Worm (Caenorhabditis elegans) whole organism, mixed stage, embryonic: ENCODE results near the gene T12B5.14.

ENCODE experiments used
- M03D4.4 ChIP-seq: sonication (generic microtip); optimal IDR thresholded peaks from 2 replicates; lab custom pipeline; 2017; ENCODE audit warnings: mild to moderate bottlenecking, missing genetic modification characterization, missing compliant biosample characterization
- bed-3 ChIP-seq: fragments of 200-800 bp; sonication (Bioruptor generic); optimal IDR thresholded peaks from 3 replicates; lab custom pipeline; 2018; ENCODE audit warnings: mild to moderate bottlenecking, missing genetic modification characterization, moderate library complexity, missing compliant biosample characterization
- blmp-1 ChIP-seq: fragments of 150-350 bp; optimal IDR thresholded peaks from 2 replicates; lab custom pipeline; 2014; ENCODE audit warnings: missing biosample characterization, missing genetic modification characterization
- ceh-43 ChIP-seq: fragments of 200-800 bp; sonication (Bioruptor generic); optimal IDR thresholded peaks from 2 replicates; lab custom pipeline; 2018; ENCODE audit warnings: mild to moderate bottlenecking, missing genetic modification characterization, moderate library complexity, missing compliant biosample characterization
- ceh-83 ChIP-seq: fragments of 200-800 bp; sonication (Bioruptor generic); optimal IDR thresholded peaks from 2 replicates; lab custom pipeline; 2018; ENCODE audit warnings: mild to moderate bottlenecking, missing genetic modification characterization, missing compliant biosample characterization
- ces-1 ChIP-seq: fragments of 150-350 bp; optimal IDR thresholded peaks from 2 replicates; lab custom pipeline; 2014; ENCODE audit warnings: missing biosample characterization, missing genetic modification reagents, missing genetic modification characterization
- cnd-1 ChIP-seq: fragments of 200-800 bp; sonication (Bioruptor generic); optimal IDR thresholded peaks from 2 replicates; lab custom pipeline; 2018; ENCODE audit warnings: mild to moderate bottlenecking, missing genetic modification characterization, missing compliant biosample characterization
- drap-1 ChIP-seq: fragments of 200-800 bp; sonication (Bioruptor generic); optimal IDR thresholded peaks from 3 replicates; lab custom pipeline; 2018; ENCODE audit warnings: mild to moderate bottlenecking, missing genetic modification characterization, missing compliant biosample characterization
- elt-3 ChIP-seq: fragments of 150-350 bp; optimal IDR thresholded peaks from 2 replicates; lab custom pipeline; 2014; ENCODE audit warnings: missing biosample characterization, missing genetic modification characterization
- flh-1 ChIP-seq: fragments of 200-800 bp; sonication (Bioruptor generic); optimal IDR thresholded peaks from 2 replicates; lab custom pipeline; 2018; ENCODE audit warnings: mild to moderate bottlenecking, missing genetic modification characterization, moderate library complexity, missing compliant biosample characterization
- hlh-1 ChIP-seq: fragments of 150-350 bp; optimal IDR thresholded peaks from 2 replicates; lab custom pipeline; 2014; ENCODE audit warnings: missing biosample characterization, missing genetic modification reagents, missing genetic modification characterization
- lin-13 ChIP-seq: fragments of 150-350 bp; optimal IDR thresholded peaks from 2 replicates; lab custom pipeline; 2014; ENCODE audit warnings: missing biosample characterization, missing genetic modification characterization
- lin-32 ChIP-seq: fragments of 200-800 bp; sonication (Bioruptor generic); optimal IDR thresholded peaks from 2 replicates; lab custom pipeline; 2018; ENCODE audit warnings: mild to moderate bottlenecking, missing genetic modification characterization, missing compliant biosample characterization
- lsy-2 ChIP-seq: fragments of 150-350 bp; optimal IDR thresholded peaks from 2 replicates; lab custom pipeline; 2014; ENCODE audit warnings: missing biosample characterization, missing genetic modification characterization
- mab-5 ChIP-seq: fragments of 150-350 bp; optimal IDR thresholded peaks from 2 replicates; lab custom pipeline; 2014; ENCODE audit warnings: missing biosample characterization, missing genetic modification characterization
- mls-2 ChIP-seq: sonication (generic microtip); optimal IDR thresholded peaks from 2 replicates; lab custom pipeline; 2016; ENCODE audit warnings: mild to moderate bottlenecking, missing genetic modification characterization, moderate library complexity, missing compliant biosample characterization
- nhr-12 ChIP-seq: fragments of 150-350 bp; optimal IDR thresholded peaks from 2 replicates; lab custom pipeline; 2014; ENCODE audit warnings: missing biosample characterization, missing genetic modification characterization
- nhr-28 ChIP-seq: fragments of 150-350 bp; optimal IDR thresholded peaks from 2 replicates; lab custom pipeline; 2014; ENCODE audit warnings: missing biosample characterization, missing genetic modification characterization
- pha-4 ChIP-seq: fragments of 150-350 bp; optimal IDR thresholded peaks from 2 replicates; lab custom pipeline; 2018; ENCODE audit warnings: missing biosample characterization, missing genetic modification reagents, missing genetic modification characterization
- sem-2 ChIP-seq: fragments of 200-800 bp; sonication (Bioruptor generic); optimal IDR thresholded peaks from 2 replicates; lab custom pipeline; 2018; ENCODE audit warnings: mild to moderate bottlenecking, missing genetic modification characterization, missing compliant biosample characterization
- snpc-4 ChIP-seq: fragments of 150-350 bp; optimal IDR thresholded peaks from 2 replicates; lab custom pipeline; 2014; ENCODE audit warnings: missing biosample characterization, missing genetic modification characterization
- sptf-1 ChIP-seq: sonication (generic microtip); optimal IDR thresholded peaks from 2 replicates; lab custom pipeline; 2017; ENCODE audit warnings: mild to moderate bottlenecking, missing genetic modification characterization, moderate library complexity, missing compliant biosample characterization
- tbx-8 ChIP-seq: fragments of 200-800 bp; sonication (Bioruptor generic); optimal IDR thresholded peaks from 2 replicates; lab custom pipeline; 2018; ENCODE audit warnings: mild to moderate bottlenecking, missing genetic modification characterization, moderate library complexity, missing compliant biosample characterization
- unc-120 ChIP-seq: sonication (generic microtip); optimal IDR thresholded peaks from 2 replicates; lab custom pipeline; 2017; ENCODE audit warnings: missing genetic modification characterization, missing compliant biosample characterization; ENCODE audit not compliant: poor library complexity, severe bottlenecking
- unc-39 ChIP-seq: fragments of 150-350 bp; optimal IDR thresholded peaks from 2 replicates; lab custom pipeline; 2014; ENCODE audit warnings: missing biosample characterization, missing genetic modification characterization
- unc-62 ChIP-seq: fragments of 150-350 bp; optimal IDR thresholded peaks from 2 replicates; lab custom pipeline; 2014; ENCODE audit warnings: missing biosample characterization, missing genetic modification reagents, missing genetic modification characterization
- zip-8 ChIP-seq: fragments of 150-350 bp; optimal IDR thresholded peaks from 2 replicates; lab custom pipeline; 2014; ENCODE audit warnings: missing biosample characterization, missing genetic modification characterization
- ztf-11 ChIP-seq: fragments of 150-350 bp; optimal IDR thresholded peaks from 2 replicates; lab custom pipeline; 2014; ENCODE audit warnings: missing biosample characterization, missing genetic modification characterization

T12B5.14 gene

DNA sequence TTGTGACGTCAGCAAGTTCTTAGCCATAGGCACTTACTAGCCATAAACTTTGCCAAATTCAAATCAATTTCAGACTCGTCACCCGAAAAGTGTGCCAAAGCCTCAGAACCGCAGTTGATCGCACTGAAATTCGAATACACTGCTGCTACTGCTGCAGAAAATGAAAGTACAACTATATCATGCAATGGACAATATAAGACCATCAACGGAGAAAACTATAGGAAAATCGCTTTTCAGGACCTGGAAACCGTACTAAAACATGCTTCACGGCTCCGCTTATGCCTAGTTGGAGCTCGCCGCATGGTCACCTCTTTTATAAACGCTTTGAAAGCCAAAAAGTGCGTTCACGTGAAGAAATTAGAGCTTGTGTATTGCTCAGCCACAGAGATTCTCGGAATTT lies 16.1 kb upstream of the T12B5.14 start, which contains the start of gene fbxa-22:
fbxa-22 (plus strand) TSS at position 301 of the 400 bp plus-strand sequence.
- TF ChIP-seq unc-62 (GFP tag; lab: Kevin White, UChicago) (no peak), blmp-1 (tag; lab: Kevin White, UChicago) (no peak), ceh-83 (GFP tag; lab: Kevin White, UChicago) (no peak), nhr-28 (tag; lab: Kevin White, UChicago) (no peak), unc-39 (tag; lab: Kevin White, UChicago) (no peak), mls-2 (tag; lab: Kevin White, UChicago) (no peak), ceh-43 (GFP tag; lab: Kevin White, UChicago) (no peak), zip-8 (tag; lab: Kevin White, UChicago) (no peak), lin-32 (GFP tag; lab: Kevin White, UChicago) (no peak), snpc-4 (tag; lab: Kevin White, UChicago) (no peak), nhr-12 (no peak), elt-3 (tag; lab: Kevin White, UChicago) (no peak), bed-3 (no peak), ztf-11 (tag; lab: Kevin White, UChicago) (no peak), pha-4 (no peak)

- TF ChIP-seq nhr-28 (tag; lab: Kevin White, UChicago) (no peak), ces-1 (no peak), zip-8 (tag; lab: Kevin White, UChicago) (no peak), blmp-1 (tag; lab: Kevin White, UChicago) (no peak), hlh-1 (no peak), M03D4.4 (tag; lab: Kevin White, UChicago) (no peak), ceh-43 (GFP tag; lab: Kevin White, UChicago) (no peak), sem-2 (GFP tag; lab: Kevin White, UChicago) (no peak)
These were observed 12.7 kb upstream of the T12B5.14 start for ce11 chrIII:941958-942357.

ce11 chrIII:943426-943927 lies 11.2 kb upstream of the T12B5.14 start, which contains the start of gene fbxa-59:
fbxa-59 (minus strand) TSS chrIII:943476.
- TF ChIP-seq lsy-2 (tag; lab: Kevin White, UChicago) (no peak), elt-3 (tag; lab: Kevin White, UChicago) (no peak), flh-1 (GFP tag; lab: Kevin White, UChicago) (no peak)

DNA sequence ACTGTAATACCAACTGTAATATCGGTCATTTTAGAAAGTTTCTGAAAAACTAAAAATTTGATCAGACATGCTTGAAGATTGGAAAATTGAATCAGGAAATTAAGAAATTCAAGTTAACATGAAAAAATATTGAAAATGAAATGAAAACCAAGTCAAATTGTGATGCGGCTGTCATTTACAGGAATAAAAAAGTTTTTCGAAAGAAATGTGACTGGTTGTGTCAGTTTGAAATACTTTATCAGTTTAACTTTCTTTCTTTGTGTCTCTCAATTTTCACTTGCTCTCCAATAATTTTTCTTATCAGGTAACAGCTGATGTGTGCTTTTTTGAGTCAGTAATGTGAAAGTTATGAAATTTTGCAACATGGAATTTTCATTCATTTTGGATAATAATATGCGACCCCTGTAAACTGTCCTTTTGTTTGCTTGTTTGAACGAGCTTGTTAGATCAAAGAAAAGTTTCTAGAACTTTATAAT lies 8.4 kb upstream of the T12B5.14 start, which contains the start of gene fbxa-60:
fbxa-60 (minus strand) TSS at position 51 of the 476 bp plus-strand sequence.
- TF ChIP-seq drap-1 (GFP tag; lab: Kevin White, UChicago) (no peak), pha-4 (no peak), cnd-1 (tag; lab: Kevin White, UChicago) (no peak), tbx-8 (no peak), ceh-43 (GFP tag; lab: Kevin White, UChicago) (no peak), lin-13 (tag; lab: Kevin White, UChicago) (no peak), bed-3 (no peak)

DNA sequence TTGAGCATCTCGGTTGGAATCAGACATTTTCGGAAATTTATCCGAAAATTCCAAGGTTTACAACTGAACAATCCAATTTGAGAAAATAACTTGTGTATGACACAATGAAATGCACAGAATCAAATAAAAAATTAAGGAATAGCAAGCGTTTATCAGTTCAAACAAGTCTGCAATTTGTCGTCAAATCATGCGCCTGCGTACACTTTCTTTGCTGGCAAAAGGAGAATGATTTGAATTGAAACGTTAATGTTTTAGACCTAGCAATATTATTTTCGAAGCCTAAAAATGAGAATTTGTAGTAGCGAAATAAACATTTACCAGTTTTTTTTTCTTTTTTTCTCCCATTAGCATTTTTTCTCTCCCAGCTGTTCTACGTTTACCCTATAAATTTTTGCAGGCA lies 4.2 kb upstream of the T12B5.14 start, which contains the start of the genes fbxa-67 and fbxa-11:
fbxa-67 (minus strand) TSS at position 199 of the 400 bp plus-strand sequence.
fbxa-11 (plus strand) TSS at position 398 of the 400 bp plus-strand sequence.
- TF ChIP-seq blmp-1 (tag; lab: Kevin White, UChicago) (no peak), ces-1 (peak; percentile 11)

- TF ChIP-seq sptf-1 (tag; lab: Kevin White, UChicago) (no peak), unc-120 (tag; lab: Kevin White, UChicago) (peak; percentile 68), lin-13 (tag; lab: Kevin White, UChicago) (no peak), cnd-1 (tag; lab: Kevin White, UChicago) (no peak), M03D4.4 (tag; lab: Kevin White, UChicago) (no peak), nhr-12 (no peak), ces-1 (peak; percentile 52), unc-39 (tag; lab: Kevin White, UChicago) (no peak), hlh-1 (no peak), mab-5 (tag; lab: Kevin White, UChicago) (no peak), ceh-43 (GFP tag; lab: Kevin White, UChicago) (no peak), nhr-28 (tag; lab: Kevin White, UChicago) (no peak), elt-3 (tag; lab: Kevin White, UChicago) (no peak), bed-3 (no peak)
These were observed 2.5 kb upstream of the T12B5.14 start, which contains the start of gene fbxa-10 for ce11 chrIII:952184-952583. fbxa-10 (plus strand) TSS chrIII:952390.
